Worm (Caenorhabditis elegans): ENCODE measurements around the gene rab-28.

DNA sequence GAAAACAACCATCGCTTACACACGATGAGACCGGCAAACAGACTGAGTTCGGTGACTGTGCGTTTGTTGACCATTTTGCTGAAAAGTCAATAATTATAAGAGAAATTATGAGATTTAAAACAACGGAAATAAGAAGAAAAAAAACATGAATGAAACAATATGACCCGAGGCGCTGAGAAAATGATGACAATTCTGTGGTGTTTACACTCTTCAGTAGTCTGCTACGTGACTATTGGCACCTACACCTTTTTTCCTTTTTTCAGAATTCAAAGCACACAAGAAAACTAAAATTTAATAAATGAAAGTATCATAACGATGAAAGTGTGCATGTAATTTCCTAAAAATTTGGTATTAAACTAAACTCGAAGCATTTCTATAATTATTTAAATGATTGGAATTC lies 15.9 kb upstream of the rab-28 start, which contains the start of gene Y11D7A.10:
- TF ChIP-seq W03F9.2 (tag; optimal IDR thresholded peaks at IDR 0.05) (no peak), him-1 (tag; optimal IDR thresholded peaks at IDR 0.05) (no peak), dao-5 (tag; optimal IDR thresholded peaks at IDR 0.05) (no peak)

All from whole organism, L4/young adult.